Fruit fly (Drosophila melanogaster): Measurements from ENCODE around the gene CG5466.

DNA sequence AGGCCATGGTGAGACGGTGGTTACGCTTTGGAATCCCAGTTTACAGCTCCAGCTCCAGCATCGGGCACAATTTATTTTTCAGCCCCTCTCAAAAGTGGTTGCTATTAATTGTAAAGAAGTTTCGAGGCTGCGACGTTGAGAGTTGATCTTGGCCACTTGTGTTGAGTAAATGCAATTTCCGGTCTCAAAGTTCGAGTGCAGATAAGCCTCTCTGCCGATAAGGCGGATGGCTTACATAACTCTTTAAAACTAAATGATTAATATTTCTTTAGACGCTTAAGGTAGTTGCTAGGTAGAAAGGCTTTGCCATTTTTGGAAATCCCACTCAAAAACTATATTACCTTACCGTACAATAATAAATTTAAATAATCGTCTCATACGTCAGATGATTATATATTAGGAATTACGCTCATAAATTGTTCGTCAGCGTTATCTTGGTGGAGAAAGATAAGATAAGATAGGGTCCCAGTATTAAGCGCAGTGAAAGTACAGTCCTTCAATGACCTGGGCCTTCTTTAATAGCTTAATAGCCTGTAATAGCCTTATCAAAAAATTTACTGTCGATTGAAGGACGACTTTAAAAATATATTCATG, 12.0 kb upstream of the CG5466 start:
- TF ChIP-seq ATbp (GFP tag; optimal IDR thresholded peaks at IDR 0.05) (no peak), Dfd (GFP tag; optimal IDR thresholded peaks at IDR 0.05) (no peak), Jarid2 (GFP tag; optimal IDR thresholded peaks at IDR 0.05) (no peak), cg (GFP tag; optimal IDR thresholded peaks at IDR 0.05) (no peak), CG9215 (GFP tag; IDR thresholded peaks at IDR 0.05) (no peak), fd3F (GFP tag; optimal IDR thresholded peaks at IDR 0.05) (no peak), CG34422 (GFP tag; IDR thresholded peaks at IDR 0.05) (no peak)
